Fruit fly (Drosophila melanogaster) whole organism, adult: ENCODE measurements around the gene Ptp61F.

Source experiments
- CG11617 ChIP-seq: fragments of 200-800 bp; sonication (Bioruptor generic); optimal IDR thresholded peaks from 2 replicates; lab custom pipeline; 2017; ENCODE audit warnings: mild to moderate bottlenecking, missing biosample characterization, missing genetic modification reagents, missing genetic modification characterization
- CG14711 ChIP-seq: fragments of 200-800 bp; sonication (Bioruptor generic); optimal IDR thresholded peaks from 2 replicates; lab custom pipeline; 2018; ENCODE audit warnings: missing biosample characterization, mild to moderate bottlenecking, missing genetic modification characterization, moderate library complexity
- CG1620 ChIP-seq: fragments of 200-800 bp; sonication (Bioruptor generic); optimal IDR thresholded peaks from 2 replicates; lab custom pipeline; 2016; ENCODE audit warnings: missing biosample characterization, missing genetic modification characterization
- CG33017 ChIP-seq: fragments of 200-800 bp; sonication (Bioruptor generic); optimal IDR thresholded peaks from 2 replicates; lab custom pipeline; 2018; ENCODE audit warnings: missing biosample characterization, mild to moderate bottlenecking, missing genetic modification characterization, moderate library complexity
- CG5204 ChIP-seq: fragments of 200-800 bp; sonication (Bioruptor generic); optimal IDR thresholded peaks from 2 replicates; lab custom pipeline; 2016; ENCODE audit warnings: missing biosample characterization, missing genetic modification characterization
- CG7101 ChIP-seq: fragments of 200-800 bp; sonication (Bioruptor generic); optimal IDR thresholded peaks from 2 replicates; lab custom pipeline; 2018; ENCODE audit warnings: missing biosample characterization, mild to moderate bottlenecking, missing genetic modification characterization, moderate library complexity
- Clk ChIP-seq: fragments of 200-800 bp; sonication (Bioruptor generic); optimal IDR thresholded peaks from 2 replicates; lab custom pipeline; 2017; ENCODE audit warnings: missing biosample characterization, missing genetic modification characterization
- Hr96 ChIP-seq: fragments of 200-800 bp; sonication (Bioruptor generic); optimal IDR thresholded peaks from 2 replicates; lab custom pipeline; 2016; ENCODE audit warnings: missing biosample characterization, missing genetic modification characterization
- cic ChIP-seq: fragments of 200-800 bp; sonication (Bioruptor generic); optimal IDR thresholded peaks from 2 replicates; lab custom pipeline; 2017; ENCODE audit warnings: missing biosample characterization, mild to moderate bottlenecking, missing genetic modification characterization, moderate library complexity
- toe ChIP-seq: fragments of 200-800 bp; sonication (Bioruptor generic); optimal IDR thresholded peaks from 2 replicates; lab custom pipeline; 2016; ENCODE audit warnings: missing biosample characterization, missing genetic modification characterization

- TF ChIP-seq CG14711 (tag; lab: Kevin White, UChicago) (no peak), CG5204 (GFP tag; lab: Kevin White, UChicago) (no peak), toe (GFP tag; lab: Kevin White, UChicago) (no peak), Hr96 (no peak), cic (no peak), CG33017 (tag; lab: Kevin White, UChicago) (no peak), CG11617 (no peak), CG7101 (tag; lab: Kevin White, UChicago) (no peak), CG1620 (no peak), Clk (GFP tag; lab: Kevin White, UChicago) (no peak)
Measured at dm6 chr3L:1322706-1323105, 152.4 kb downstream of the Ptp61F start, which contains the start of gene CG9184.
